Fruit fly (Drosophila melanogaster) whole organism, embryonic: ENCODE measurements around the gene Sfxn2.

ENCODE experiments used
- Awh ChIP-seq: fragments of 200-800 bp; sonication (Bioruptor generic); IDR thresholded peaks from 2 replicates; pipeline ENCODE4, ENCODE4 v1.3.6; 2022; ENCODE audit warnings: missing biosample characterization, missing genetic modification characterization
- Bgb ChIP-seq: fragments of 200-800 bp; sonication (Bioruptor generic); IDR thresholded peaks from 2 replicates; pipeline ENCODE4 v1.3.6; 2022; ENCODE audit warnings: missing biosample characterization, missing genetic modification characterization; ENCODE audit not compliant: partially characterized antibody
- CG10431 ChIP-seq: fragments of 200-800 bp; sonication (Bioruptor generic); optimal IDR thresholded peaks from 3 replicates; lab custom pipeline; 2018; ENCODE audit warnings: missing biosample characterization, mild to moderate bottlenecking, missing genetic modification characterization
- CG10462 ChIP-seq: fragments of 200-800 bp; sonication (Bioruptor generic); optimal IDR thresholded peaks from 2 replicates; lab custom pipeline; 2016; ENCODE audit warnings: missing biosample characterization, missing genetic modification characterization
- CG12155 ChIP-seq: fragments of 200-800 bp; sonication (Bioruptor generic); optimal IDR thresholded peaks from 3 replicates; lab custom pipeline; 2016; ENCODE audit warnings: missing biosample characterization, missing genetic modification characterization
- CG12659 ChIP-seq: fragments of 200-800 bp; sonication (Bioruptor generic); optimal IDR thresholded peaks from 3 replicates; lab custom pipeline; 2017; ENCODE audit warnings: mild to moderate bottlenecking, missing biosample characterization, missing genetic modification reagents, missing genetic modification characterization
- CG13424 ChIP-seq: fragments of 200-800 bp; sonication (Bioruptor generic); optimal IDR thresholded peaks from 2 replicates; lab custom pipeline; 2019; ENCODE audit warnings: missing biosample characterization, mild to moderate bottlenecking, missing genetic modification characterization, moderate library complexity
- CG1529 ChIP-seq: fragments of 200-800 bp; sonication (Bioruptor generic); optimal IDR thresholded peaks from 3 replicates; lab custom pipeline; 2018; ENCODE audit warnings: missing biosample characterization, missing genetic modification characterization
- CG16779 ChIP-seq: fragments of 200-800 bp; sonication (Bioruptor generic); IDR thresholded peaks from 2 replicates; pipeline ENCODE4 v1.3.6; 2022; ENCODE audit warnings: missing biosample characterization, missing genetic modification characterization
- CG2875 ChIP-seq: fragments of 200-800 bp; sonication (Bioruptor generic); optimal IDR thresholded peaks from 2 replicates; lab custom pipeline; 2017; ENCODE audit warnings: missing biosample characterization, mild to moderate bottlenecking, missing genetic modification characterization, missing genetic modification reagents
- CG33557 ChIP-seq: fragments of 200-800 bp; sonication (Bioruptor generic); optimal IDR thresholded peaks from 2 replicates; lab custom pipeline; 2019; ENCODE audit warnings: missing biosample characterization, mild to moderate bottlenecking, missing genetic modification characterization, moderate library complexity
- CG4707 ChIP-seq: fragments of 200-800 bp; sonication (Bioruptor generic); optimal IDR thresholded peaks from 2 replicates; lab custom pipeline; 2018; ENCODE audit warnings: missing biosample characterization, mild to moderate bottlenecking, missing genetic modification characterization, moderate library complexity
- CG6854 ChIP-seq: fragments of 200-800 bp; sonication (Bioruptor generic); optimal IDR thresholded peaks from 3 replicates; lab custom pipeline; 2017; ENCODE audit warnings: missing biosample characterization, mild to moderate bottlenecking, missing genetic modification characterization
- CG7963 ChIP-seq: fragments of 200-800 bp; sonication (Bioruptor generic); IDR thresholded peaks from 3 replicates; pipeline ENCODE4 v1.3.6; 2022; ENCODE audit warnings: missing biosample characterization, missing genetic modification characterization; ENCODE audit not compliant: partially characterized antibody
- CG8290 ChIP-seq, 3 experiments: fragments of 200-800 bp; sonication (Bioruptor generic); optimal IDR thresholded peaks; 2 replicates each; lab custom pipeline; 2016 to 2019; ENCODE audit warnings: missing biosample characterization in 3 of 3, missing genetic modification characterization in 3 of 3, mild to moderate bottlenecking in 2 of 3, moderate library complexity in 1 of 3
- CG9817 ChIP-seq: fragments of 200-800 bp; sonication (Bioruptor generic); optimal IDR thresholded peaks from 2 replicates; lab custom pipeline; 2018; ENCODE audit warnings: missing biosample characterization, mild to moderate bottlenecking, missing genetic modification characterization, moderate library complexity
- Deaf1 ChIP-seq: fragments of 200-800 bp; optimal IDR thresholded peaks from 3 replicates; lab custom pipeline; 2019; ENCODE audit warnings: missing biosample characterization, mild to moderate bottlenecking, missing genetic modification characterization, moderate library complexity
- E2f1 ChIP-seq: fragments of 200-800 bp; sonication (Bioruptor generic); IDR thresholded peaks from 2 replicates; pipeline ENCODE4 v1.3.6; 2022; ENCODE audit warnings: missing biosample characterization, missing genetic modification characterization
- HmgD ChIP-seq: fragments of 200-800 bp; sonication (Bioruptor generic); optimal IDR thresholded peaks from 3 replicates; lab custom pipeline; 2016; ENCODE audit warnings: missing biosample characterization, missing genetic modification characterization
- Lpt ChIP-seq: fragments of >200 bp; optimal IDR thresholded peaks from 2 replicates; lab custom pipeline; 2018; ENCODE audit warnings: missing biosample characterization, missing genetic modification characterization
- Mrtf ChIP-seq: fragments of 200-800 bp; sonication (Bioruptor generic); IDR thresholded peaks from 3 replicates; pipeline ENCODE4 v1.3.6; 2022; ENCODE audit warnings: missing biosample characterization, missing genetic modification characterization
- Pdp1 ChIP-seq, 2 experiments: fragments of 200-800 bp; sonication (Bioruptor generic); optimal IDR thresholded peaks; 3 replicates each; lab custom pipeline; 2016; ENCODE audit warnings: missing biosample characterization in 2 of 2, missing genetic modification characterization in 2 of 2, mild to moderate bottlenecking in 1 of 2, moderate library complexity in 1 of 2
- Rfx ChIP-seq: fragments of 200-800 bp; sonication (Bioruptor generic); IDR thresholded peaks from 2 replicates; pipeline ENCODE4 v1.3.6; 2022; ENCODE audit warnings: missing biosample characterization, missing genetic modification characterization
- Usf ChIP-seq: fragments of 200-800 bp; sonication (Bioruptor generic); optimal IDR thresholded peaks from 2 replicates; lab custom pipeline; 2017; ENCODE audit warnings: missing genotype, missing biosample characterization, missing genetic modification characterization
- amos ChIP-seq: fragments of 200-800 bp; sonication (Bioruptor generic); IDR thresholded peaks from 2 replicates; pipeline ENCODE4 v1.3.6; 2022; ENCODE audit warnings: missing biosample characterization, missing genetic modification characterization; ENCODE audit not compliant: partially characterized antibody
- cad ChIP-seq: fragments of >200 bp; optimal IDR thresholded peaks from 2 replicates; lab custom pipeline; 2017; ENCODE audit warnings: missing biosample characterization, missing genetic modification characterization
- chif ChIP-seq, 2 experiments: fragments of 200-800 bp; sonication (Bioruptor generic); optimal IDR thresholded peaks; 3 replicates each; lab custom pipeline; 2016; ENCODE audit warnings: missing biosample characterization in 2 of 2, missing genetic modification characterization in 2 of 2
- crol ChIP-seq: fragments of 200-800 bp; sonication (Bioruptor generic); IDR thresholded peaks from 2 replicates; pipeline ENCODE4 v1.3.6; 2022; ENCODE audit warnings: missing biosample characterization, missing genetic modification characterization
- cwo ChIP-seq: fragments of 200-800 bp; sonication (Bioruptor generic); optimal IDR thresholded peaks from 3 replicates; lab custom pipeline; 2017; ENCODE audit warnings: missing biosample characterization, missing genetic modification characterization, mild to moderate bottlenecking, moderate library complexity, missing genetic modification reagents
- dmrt11E ChIP-seq: fragments of 200-800 bp; sonication (Bioruptor generic); optimal IDR thresholded peaks from 3 replicates; lab custom pipeline; 2018; ENCODE audit warnings: missing biosample characterization, mild to moderate bottlenecking, missing genetic modification characterization, moderate library complexity
- fd102C ChIP-seq: fragments of 200-800 bp; sonication (Bioruptor generic); optimal IDR thresholded peaks from 2 replicates; lab custom pipeline; 2018; ENCODE audit warnings: missing biosample characterization, mild to moderate bottlenecking, missing genetic modification characterization, moderate library complexity
- fru ChIP-seq: fragments of >200 bp; optimal IDR thresholded peaks from 2 replicates; lab custom pipeline; 2017
- gce ChIP-seq: fragments of 200-800 bp; sonication (Bioruptor generic); IDR thresholded peaks from 3 replicates; pipeline ENCODE4 v1.3.6; 2022; ENCODE audit warnings: missing biosample characterization, missing genetic modification characterization
- hb ChIP-seq: fragments of 200-800 bp; sonication (Bioruptor generic); IDR thresholded peaks from 3 replicates; pipeline ENCODE4 v1.3.6; 2022; ENCODE audit warnings: missing biosample characterization, missing genetic modification characterization; ENCODE audit not compliant: partially characterized antibody
- hkb ChIP-seq, 2 experiments: fragments of 200-800 bp in 1 of 2; fragments of >200 bp in 1 of 2; sonication (Bioruptor generic) in 1 of 2; IDR thresholded peaks in 1 of 2; optimal IDR thresholded peaks in 1 of 2; 2 replicates each; pipeline versions ENCODE4 v1.3.6 to Lab custom; 2017 to 2022; ENCODE audit warnings: missing biosample characterization in 1 of 2, missing genetic modification characterization in 1 of 2
- kah ChIP-seq: fragments of 200-800 bp; sonication (Bioruptor generic); optimal IDR thresholded peaks from 2 replicates; lab custom pipeline; 2018; ENCODE audit warnings: missing biosample characterization, mild to moderate bottlenecking, missing genetic modification characterization
- klu ChIP-seq: fragments of 200-800 bp; sonication (Bioruptor generic); IDR thresholded peaks from 2 replicates; pipeline ENCODE4 v1.3.6; 2022; ENCODE audit warnings: missing biosample characterization, missing genetic modification characterization
- lbe ChIP-seq: fragments of 200-800 bp; sonication (Bioruptor generic); optimal IDR thresholded peaks from 2 replicates; lab custom pipeline; 2016; ENCODE audit warnings: missing biosample characterization, mild to moderate bottlenecking, missing genetic modification characterization
- pfk ChIP-seq: fragments of 200-800 bp; sonication (Bioruptor generic); optimal IDR thresholded peaks from 2 replicates; lab custom pipeline; 2018; ENCODE audit warnings: missing biosample characterization, mild to moderate bottlenecking, missing genetic modification characterization, moderate library complexity
- phol ChIP-seq: fragments of 200-800 bp; sonication (Bioruptor generic); optimal IDR thresholded peaks from 3 replicates; lab custom pipeline; 2018; ENCODE audit warnings: missing biosample characterization, mild to moderate bottlenecking, missing genetic modification characterization, moderate library complexity
- prd ChIP-seq, 3 experiments: fragments of >200 bp in 2 of 3; fragments of 200-800 bp in 1 of 3; sonication (Bioruptor generic) in 1 of 3; optimal IDR thresholded peaks in 2 of 3; IDR thresholded peaks in 1 of 3; 2 replicates in 2 of 3; 3 replicates in 1 of 3; pipeline versions ENCODE4 v1.3.6 to Lab custom; 2017 to 2022; ENCODE audit warnings: missing biosample characterization in 1 of 3, missing genetic modification characterization in 1 of 3
- pzg ChIP-seq: fragments of 200-800 bp; sonication (Bioruptor generic); optimal IDR thresholded peaks from 3 replicates; lab custom pipeline; 2018; ENCODE audit warnings: missing biosample characterization, mild to moderate bottlenecking, missing genetic modification characterization, moderate library complexity
- schlank ChIP-seq: fragments of 200-800 bp; sonication (Bioruptor generic); optimal IDR thresholded peaks from 2 replicates; lab custom pipeline; 2018; ENCODE audit warnings: missing biosample characterization, mild to moderate bottlenecking, missing genetic modification characterization
- tgo ChIP-seq: fragments of 200-800 bp; sonication (Bioruptor generic); IDR thresholded peaks from 3 replicates; pipeline ENCODE4 v1.3.6; 2022; ENCODE audit warnings: missing biosample characterization, missing genetic modification characterization
- tx ChIP-seq: fragments of 200-800 bp; sonication (Bioruptor generic); optimal IDR thresholded peaks from 2 replicates; lab custom pipeline; 2016; ENCODE audit warnings: missing biosample characterization, missing genetic modification characterization
- wdn ChIP-seq: fragments of 200-800 bp; sonication (Bioruptor generic); IDR thresholded peaks from 2 replicates; pipeline ENCODE4 v1.3.6; 2022; ENCODE audit warnings: missing biosample characterization, missing genetic modification characterization
- zf30C ChIP-seq: fragments of 200-800 bp; sonication (Bioruptor generic); optimal IDR thresholded peaks from 3 replicates; lab custom pipeline; 2018; ENCODE audit warnings: missing biosample characterization, mild to moderate bottlenecking, missing genetic modification characterization

Sfxn2 gene

dm6 chr3L:19091423-19092124, 28.6 kb downstream of the Sfxn2 start (continued):
- TF ChIP-seq pzg (GFP tag; lab: Kevin White, UChicago), result peak; percentile 10
- TF ChIP-seq pfk (GFP tag; lab: Kevin White, UChicago), result no peak
- no peak for TF ChIP-seq tx (GFP tag; lab: Kevin White, UChicago)
- TF ChIP-seq CG4707 (GFP tag; lab: Kevin White, UChicago), result no peak
- TF ChIP-seq CG13424 (tag; lab: Kevin White, UChicago), result no peak
- TF ChIP-seq klu (GFP tag; lab: Robert Waterston, UW), result peak; percentile 29; the same call in 1 of the 2 replicates
- peak; percentile 98 for TF ChIP-seq crol (GFP tag; lab: Robert Waterston, UW)
- no peak for TF ChIP-seq HmgD (GFP tag; lab: Kevin White, UChicago)
- peak; percentile 27; the same call in 1 of the 2 replicates for TF ChIP-seq Bgb (GFP tag; lab: Robert Waterston, UW)
- no peak for TF ChIP-seq CG12155 (GFP tag; lab: Kevin White, UChicago)
- TF ChIP-seq CG6854 (GFP tag; lab: Kevin White, UChicago), result peak; percentile 54
- TF ChIP-seq hb (GFP tag; lab: Robert Waterston, UW), result no peak
- TF ChIP-seq CG10462, result no peak
- TF ChIP-seq fd102C (GFP tag; lab: Kevin White, UChicago), result no peak
- TF ChIP-seq CG16779 (GFP tag; lab: Robert Waterston, UW), result 0 out of 2 replicates have a peak, but pooled peaks have one; percentile 36
- TF ChIP-seq hkb (optimal IDR thresholded peaks at IDR 0.05; lab: Kevin White, UChicago), result no peak
- no peak for TF ChIP-seq hkb (GFP tag; IDR thresholded peaks at IDR 0.05; lab: Robert Waterston, UW)
- TF ChIP-seq cwo (GFP tag; lab: Kevin White, UChicago), result peak; percentile 81
- no peak for TF ChIP-seq prd (optimal IDR thresholded peaks at IDR 0.05; lab: Kevin White, UChicago)
- no peak for TF ChIP-seq prd (GFP tag; IDR thresholded peaks at IDR 0.05; lab: Robert Waterston, UW)
- TF ChIP-seq cad, result no peak
- TF ChIP-seq Lpt (GFP tag; lab: Kevin White, UChicago), result no peak
- TF ChIP-seq tgo (GFP tag; lab: Robert Waterston, UW), result 0 out of 3 replicates have a peak, but pooled peaks have one; percentile 48
- TF ChIP-seq schlank (tag; lab: Kevin White, UChicago), result no peak
- TF ChIP-seq wdn, result 0 out of 2 replicates have a peak, but pooled peaks have one; percentile 39
- TF ChIP-seq CG10431 (GFP tag; lab: Kevin White, UChicago), result peak; percentile 4
- TF ChIP-seq E2f1 (GFP tag; lab: Robert Waterston, UW), result no peak
- peak in 1 of 2 experiments; percentile 17 for TF ChIP-seq Pdp1 (GFP tag; optimal IDR thresholded peaks at IDR 0.05; lab: Kevin White, UChicago)
- no peak for TF ChIP-seq CG33557 (GFP tag; lab: Kevin White, UChicago)
- TF ChIP-seq dmrt11E (tag; lab: Kevin White, UChicago), result no peak
- no peak for TF ChIP-seq CG8290 (GFP tag; optimal IDR thresholded peaks at IDR 0.05; lab: Kevin White, UChicago)
- peak in 1 of 2 experiments; percentile 58 for TF ChIP-seq CG8290 (tag; optimal IDR thresholded peaks at IDR 0.05; lab: Kevin White, UChicago)
- TF ChIP-seq fru (lab: Kevin White, UChicago), result no peak
- TF ChIP-seq CG1529, result no peak
- TF ChIP-seq CG12659 (GFP tag; lab: Kevin White, UChicago), result no peak
- no peak for TF ChIP-seq phol (tag; lab: Kevin White, UChicago)
- peak; percentile 9; the same call in 1 of the 2 replicates for TF ChIP-seq Rfx (GFP tag; lab: Robert Waterston, UW)
- TF ChIP-seq Mrtf, result 0 out of 3 replicates have a peak, but pooled peaks have one; percentile 29
- no peak for TF ChIP-seq CG2875 (GFP tag; lab: Kevin White, UChicago)
- peak; percentile 41 for TF ChIP-seq lbe (GFP tag; lab: Kevin White, UChicago)
- TF ChIP-seq CG7963, result no peak
- TF ChIP-seq Deaf1, result peak; percentile 83
- TF ChIP-seq chif (GFP tag; optimal IDR thresholded peaks at IDR 0.05; lab: Kevin White, UChicago), result no peak
- no peak for TF ChIP-seq Awh (GFP tag; lab: Robert Waterston, UW)
- peak; percentile 4 for TF ChIP-seq kah (GFP tag; lab: Kevin White, UChicago)
- TF ChIP-seq Usf (GFP tag; lab: Kevin White, UChicago), result no peak
- TF ChIP-seq amos, result peak; percentile 27; the same call in 1 of the 2 replicates
- TF ChIP-seq zf30C (GFP tag; lab: Kevin White, UChicago), result no peak
- peak; percentile 27; the same call in 1 of the 3 replicates for TF ChIP-seq gce (GFP tag; lab: Robert Waterston, UW)
- no peak for TF ChIP-seq CG9817 (tag; lab: Kevin White, UChicago)
